Fruit fly (Drosophila melanogaster): ENCODE results near the gene Hsc70-2.

Hsc70-2 gene

dm6 chr3R:13012351-13012750 lies 32.2 kb upstream of the Hsc70-2 start (continued):
- TF ChIP-seq tap (tag; optimal IDR thresholded peaks at IDR 0.05) (no peak), CG34422 (GFP tag; IDR thresholded peaks at IDR 0.05) (peak; percentile 86), CG11456 (GFP tag; IDR thresholded peaks at IDR 0.05) (peak; percentile 73), CG12744 (GFP tag; optimal IDR thresholded peaks at IDR 0.05) (peak; percentile 2), CG14710 (tag; optimal IDR thresholded peaks at IDR 0.05) (no peak), CG13624 (GFP tag; optimal IDR thresholded peaks at IDR 0.05) (peak; percentile 60), Hr3 (GFP tag; optimal IDR thresholded peaks at IDR 0.05) (peak; percentile 46), Hr78 (GFP tag; optimal IDR thresholded peaks at IDR 0.05) (peak in 1 of 2 experiments; percentile 11), tup (GFP tag; optimal IDR thresholded peaks at IDR 0.05) (peak; percentile 22), Antp (GFP tag; optimal IDR thresholded peaks at IDR 0.05) (peak; percentile 76), zf30C (GFP tag; optimal IDR thresholded peaks at IDR 0.05) (no peak), CG1832 (GFP tag; optimal IDR thresholded peaks at IDR 0.05) (peak; percentile 96), CG11695 (GFP tag; IDR thresholded peaks at IDR 0.05) (0 out of 3 replicates have a peak, but pooled peaks have one; percentile 34), pum (GFP tag; optimal IDR thresholded peaks at IDR 0.05) (peak; percentile 40), CG7357 (GFP tag; IDR thresholded peaks at IDR 0.05) (0 out of 3 replicates have a peak, but pooled peaks have one; percentile 29), Usf (GFP tag; optimal IDR thresholded peaks at IDR 0.05) (no peak), zfh2 (GFP tag; optimal IDR thresholded peaks at IDR 0.05) (peak; percentile 78), fu2 (GFP tag; optimal IDR thresholded peaks at IDR 0.05) (peak; percentile 53), CG8924 (tag; optimal IDR thresholded peaks at IDR 0.05) (peak; percentile 65), Nf-YB (GFP tag; optimal IDR thresholded peaks at IDR 0.05) (peak; percentile 23), Adf1 (GFP tag; IDR thresholded peaks at IDR 0.05) (peak; percentile 27), lilli (GFP tag; optimal IDR thresholded peaks at IDR 0.05) (peak; percentile 81), CG10209 (GFP tag; optimal IDR thresholded peaks at IDR 0.05) (peak; percentile 54), CG3838 (GFP tag; optimal IDR thresholded peaks at IDR 0.05) (peak; percentile 54), Xbp1 (GFP tag; optimal IDR thresholded peaks at IDR 0.05) (peak; percentile 67), CG8089 (GFP tag; optimal IDR thresholded peaks at IDR 0.05) (peak; percentile 55), eve (GFP tag; optimal IDR thresholded peaks at IDR 0.05) (no peak), nerfin-1 (tag; optimal IDR thresholded peaks at IDR 0.05) (peak; percentile 39), ara (GFP tag; IDR thresholded peaks at IDR 0.05) (peak; percentile 62; the same call in 1 of the 2 replicates), unc-4 (GFP tag; IDR thresholded peaks at IDR 0.05; ENCODE audit: partially characterized antibody) (no peak), Dp (GFP tag; optimal IDR thresholded peaks at IDR 0.05) (no peak), en (GFP tag; optimal IDR thresholded peaks at IDR 0.05) (no peak), CG12155 (GFP tag; optimal IDR thresholded peaks at IDR 0.05) (peak; percentile 94), mld (GFP tag; IDR thresholded peaks at IDR 0.05; ENCODE audit: partially characterized antibody) (no peak), CG17328 (GFP tag; IDR thresholded peaks at IDR 0.05) (peak; percentile 63), CG2202 (tag; optimal IDR thresholded peaks at IDR 0.05) (peak; percentile 28), caup (GFP tag; optimal IDR thresholded peaks at IDR 0.05; ENCODE audit: severe bottlenecking) (peak; percentile 53), CG15269 (tag; optimal IDR thresholded peaks at IDR 0.05) (no peak), H15 (GFP tag; IDR thresholded peaks at IDR 0.05) (peak; percentile 55; the same call in 2 of the 3 replicates), CG11723 (GFP tag; optimal IDR thresholded peaks at IDR 0.05) (peak; percentile 49), CG13287 (GFP tag; IDR thresholded peaks at IDR 0.05; ENCODE audit: partially characterized antibody) (no peak), fru (optimal IDR thresholded peaks at IDR 0.05) (no peak), ham (GFP tag; IDR thresholded peaks at IDR 0.05) (no peak), CG31365 (tag; optimal IDR thresholded peaks at IDR 0.05) (no peak), kni (GFP tag; optimal IDR thresholded peaks at IDR 0.05) (no peak), CG10979 (tag; optimal IDR thresholded peaks at IDR 0.05) (peak; percentile 47), ato (GFP tag; IDR thresholded peaks at IDR 0.05; ENCODE audit: partially characterized antibody) (no peak), CG14860 (GFP tag; IDR thresholded peaks at IDR 0.05; ENCODE audit: partially characterized antibody) (no peak), CG4820 (GFP tag; optimal IDR thresholded peaks at IDR 0.05) (no peak), Sry-δ (GFP tag; optimal IDR thresholded peaks at IDR 0.05) (peak; percentile 30)

All from whole organism, embryonic.